Fruit fly (Drosophila melanogaster) whole organism, embryonic: Measurements from ENCODE around the gene Usp8.

ENCODE experiments used
- Asciz ChIP-seq: fragments of 200-800 bp; sonication (Bioruptor generic); optimal IDR thresholded peaks from 2 replicates; lab custom pipeline; 2017; ENCODE audit warnings: missing biosample characterization, mild to moderate bottlenecking, missing genetic modification characterization, missing genetic modification reagents
- B-H2 ChIP-seq: fragments of 200-800 bp; sonication (Bioruptor generic); optimal IDR thresholded peaks from 2 replicates; lab custom pipeline; 2018; ENCODE audit warnings: missing biosample characterization, mild to moderate bottlenecking, missing genetic modification characterization
- CG10267 ChIP-seq: fragments of 200-800 bp; sonication (Bioruptor generic); optimal IDR thresholded peaks from 2 replicates; lab custom pipeline; 2018; ENCODE audit warnings: missing biosample characterization, mild to moderate bottlenecking, missing genetic modification characterization, moderate library complexity
- CG11695 ChIP-seq: fragments of 200-800 bp; sonication (Bioruptor generic); IDR thresholded peaks from 3 replicates; pipeline ENCODE4 v1.3.6; 2022; ENCODE audit warnings: missing biosample characterization, missing genetic modification characterization
- CG12104 ChIP-seq: fragments of 200-800 bp; sonication (Bioruptor generic); optimal IDR thresholded peaks from 3 replicates; lab custom pipeline; 2016; ENCODE audit warnings: missing biosample characterization, missing genetic modification characterization
- CG12236 ChIP-seq: fragments of 200-800 bp; sonication (Bioruptor generic); optimal IDR thresholded peaks from 2 replicates; lab custom pipeline; 2016; ENCODE audit warnings: missing biosample characterization, missing genetic modification characterization
- CG1233 ChIP-seq: fragments of 200-800 bp; sonication (Bioruptor generic); optimal IDR thresholded peaks from 4 replicates; lab custom pipeline; 2018; ENCODE audit warnings: missing biosample characterization, mild to moderate bottlenecking, missing genetic modification characterization
- CG15514 ChIP-seq: fragments of 200-800 bp; sonication (Bioruptor generic); optimal IDR thresholded peaks from 3 replicates; lab custom pipeline; 2017; ENCODE audit warnings: missing biosample characterization, missing genetic modification characterization, mild to moderate bottlenecking, moderate library complexity, missing genetic modification reagents
- CG17328 ChIP-seq: fragments of 200-800 bp; sonication (Bioruptor generic); IDR thresholded peaks from 2 replicates; pipeline ENCODE4 v1.3.6; 2022; ENCODE audit warnings: missing biosample characterization, missing genetic modification characterization
- CG1832 ChIP-seq: fragments of 200-800 bp; sonication (Bioruptor generic); optimal IDR thresholded peaks from 2 replicates; lab custom pipeline; 2017; ENCODE audit warnings: missing biosample characterization, mild to moderate bottlenecking, missing genetic modification characterization, inconsistent platforms
- CG2889 ChIP-seq: fragments of 200-800 bp; sonication (Bioruptor generic); IDR thresholded peaks from 3 replicates; pipeline ENCODE4 v1.3.6; 2022; ENCODE audit warnings: missing biosample characterization, missing genetic modification characterization
- CG3163 ChIP-seq: fragments of 200-800 bp; sonication (Bioruptor generic); optimal IDR thresholded peaks from 3 replicates; lab custom pipeline; 2016; ENCODE audit warnings: missing biosample characterization, missing genetic modification characterization
- CG3281 ChIP-seq: fragments of 200-800 bp; sonication (Bioruptor generic); optimal IDR thresholded peaks from 3 replicates; lab custom pipeline; 2017; ENCODE audit warnings: missing biosample characterization, mild to moderate bottlenecking, missing genetic modification characterization
- CG33213 ChIP-seq: fragments of 200-800 bp; sonication (Bioruptor generic); optimal IDR thresholded peaks from 3 replicates; lab custom pipeline; 2016; ENCODE audit warnings: missing biosample characterization, missing genetic modification characterization
- CG4404 ChIP-seq: fragments of 200-800 bp; sonication (Bioruptor generic); IDR thresholded peaks from 2 replicates; pipeline ENCODE4 v1.3.6; 2022; ENCODE audit warnings: missing biosample characterization, missing genetic modification characterization
- CG5245 ChIP-seq: fragments of 200-800 bp; sonication (Bioruptor generic); optimal IDR thresholded peaks from 3 replicates; lab custom pipeline; 2016; ENCODE audit warnings: missing biosample characterization, missing genetic modification characterization
- CG6654 ChIP-seq: fragments of 200-800 bp; sonication (Bioruptor generic); optimal IDR thresholded peaks from 2 replicates; lab custom pipeline; 2017; ENCODE audit warnings: missing biosample characterization, mild to moderate bottlenecking, missing genetic modification characterization
- CG7357 ChIP-seq: fragments of 200-800 bp; sonication (Bioruptor generic); IDR thresholded peaks from 3 replicates; pipeline ENCODE4 v1.3.6; 2022; ENCODE audit warnings: missing biosample characterization, missing genetic modification characterization
- CG7556 ChIP-seq: fragments of 200-800 bp; sonication (Bioruptor generic); optimal IDR thresholded peaks from 2 replicates; lab custom pipeline; 2017; ENCODE audit warnings: missing biosample characterization, mild to moderate bottlenecking, missing genetic modification characterization
- CG7987 ChIP-seq: fragments of 200-800 bp; sonication (Bioruptor generic); optimal IDR thresholded peaks from 2 replicates; lab custom pipeline; 2018; ENCODE audit warnings: missing biosample characterization, mild to moderate bottlenecking, missing genetic modification characterization, moderate library complexity
- Dll ChIP-seq: fragments of 200-800 bp; sonication (Bioruptor generic); IDR thresholded peaks from 4 replicates; pipeline ENCODE4 v1.3.6; 2022; ENCODE audit warnings: missing biosample characterization, missing genetic modification characterization; ENCODE audit not compliant: partially characterized antibody
- Doc2 ChIP-seq: fragments of 200-800 bp; sonication (Bioruptor generic); IDR thresholded peaks from 2 replicates; pipeline ENCODE4 v1.3.6; 2022; ENCODE audit warnings: missing biosample characterization, missing genetic modification characterization
- Drgx ChIP-seq: fragments of 200-800 bp; sonication (Bioruptor generic); IDR thresholded peaks from 2 replicates; pipeline ENCODE4 v1.3.6; 2022; ENCODE audit warnings: missing biosample characterization, missing genetic modification characterization
- E2f1 ChIP-seq: fragments of 200-800 bp; sonication (Bioruptor generic); IDR thresholded peaks from 2 replicates; pipeline ENCODE4 v1.3.6; 2022; ENCODE audit warnings: missing biosample characterization, missing genetic modification characterization
- Eip74EF ChIP-seq, 2 experiments: fragments of 200-800 bp in 1 of 2; fragments of >200 bp in 1 of 2; sonication (Bioruptor generic) in 1 of 2; optimal IDR thresholded peaks; 2 replicates each; lab custom pipeline; 2017 to 2019; ENCODE audit warnings: missing biosample characterization in 2 of 2, missing genetic modification characterization in 2 of 2, mild to moderate bottlenecking in 1 of 2, moderate library complexity in 1 of 2
- Hr78 ChIP-seq, 2 experiments: fragments of 200-800 bp in 1 of 2; fragments of >200 bp in 1 of 2; sonication (Bioruptor generic) in 1 of 2; optimal IDR thresholded peaks; 2 replicates each; lab custom pipeline; 2017 to 2019; ENCODE audit warnings: missing biosample characterization in 2 of 2, missing genetic modification characterization in 2 of 2, mild to moderate bottlenecking in 1 of 2, moderate library complexity in 1 of 2
- Meics ChIP-seq: fragments of 200-800 bp; sonication (Bioruptor generic); optimal IDR thresholded peaks from 2 replicates; lab custom pipeline; 2017; ENCODE audit warnings: missing biosample characterization, mild to moderate bottlenecking, missing genetic modification characterization
- Mrtf ChIP-seq: fragments of 200-800 bp; sonication (Bioruptor generic); IDR thresholded peaks from 3 replicates; pipeline ENCODE4 v1.3.6; 2022; ENCODE audit warnings: missing biosample characterization, missing genetic modification characterization
- Oaz ChIP-seq: fragments of 200-800 bp; sonication (Bioruptor generic); IDR thresholded peaks from 2 replicates; pipeline ENCODE4 v1.3.6; 2022; ENCODE audit warnings: missing biosample characterization, missing genetic modification characterization
- Trl ChIP-seq, 3 experiments: fragments of >200 bp in 2 of 3; fragments of 200-800 bp in 1 of 3; sonication (Bioruptor generic) in 1 of 3; optimal IDR thresholded peaks; 2 replicates in 1 of 3; 3 replicates in 2 of 3; lab custom pipeline; 2016 to 2017; ENCODE audit warnings: missing biosample characterization in 1 of 3, missing genetic modification characterization in 1 of 3
- ac ChIP-seq: fragments of 200-800 bp; sonication (Bioruptor generic); optimal IDR thresholded peaks from 3 replicates; lab custom pipeline; 2017; ENCODE audit warnings: missing biosample characterization, mild to moderate bottlenecking, missing genetic modification characterization
- ase ChIP-seq: fragments of 200-800 bp; sonication (Bioruptor generic); IDR thresholded peaks from 3 replicates; pipeline ENCODE4 v1.3.6; 2022; ENCODE audit warnings: missing biosample characterization, missing genetic modification characterization
- ash1 ChIP-seq: fragments of 200-800 bp; sonication (Bioruptor generic); optimal IDR thresholded peaks from 2 replicates; lab custom pipeline; 2018; ENCODE audit warnings: missing biosample characterization, mild to moderate bottlenecking, missing genetic modification characterization
- bcd ChIP-seq: fragments of 200-800 bp; sonication (Bioruptor generic); optimal IDR thresholded peaks from 2 replicates; lab custom pipeline; 2017; ENCODE audit warnings: missing biosample characterization, mild to moderate bottlenecking, missing genetic modification characterization
- bsh ChIP-seq, 2 experiments: fragments of 200-800 bp; sonication (Bioruptor generic); optimal IDR thresholded peaks; 2 replicates each; lab custom pipeline; 2017 to 2018; ENCODE audit warnings: mild to moderate bottlenecking in 2 of 2, missing biosample characterization in 2 of 2, missing genetic modification characterization in 2 of 2, moderate library complexity in 1 of 2
- corto ChIP-seq: fragments of 200-800 bp; sonication (Bioruptor generic); optimal IDR thresholded peaks from 2 replicates; lab custom pipeline; 2016; ENCODE audit warnings: missing biosample characterization, mild to moderate bottlenecking, missing genetic modification characterization, moderate library complexity
- eyg ChIP-seq: fragments of 200-800 bp; sonication (Bioruptor generic); optimal IDR thresholded peaks from 3 replicates; lab custom pipeline; 2016; ENCODE audit warnings: missing biosample characterization, missing genetic modification characterization
- hkb ChIP-seq, 2 experiments: fragments of 200-800 bp in 1 of 2; fragments of >200 bp in 1 of 2; sonication (Bioruptor generic) in 1 of 2; IDR thresholded peaks in 1 of 2; optimal IDR thresholded peaks in 1 of 2; 2 replicates each; pipeline versions ENCODE4 v1.3.6 to Lab custom; 2017 to 2022; ENCODE audit warnings: missing biosample characterization in 1 of 2, missing genetic modification characterization in 1 of 2
- jing ChIP-seq: fragments of 200-800 bp; sonication (Bioruptor generic); optimal IDR thresholded peaks from 2 replicates; lab custom pipeline; 2018; ENCODE audit warnings: missing biosample characterization, mild to moderate bottlenecking, missing genetic modification characterization
- kah ChIP-seq: fragments of 200-800 bp; sonication (Bioruptor generic); optimal IDR thresholded peaks from 2 replicates; lab custom pipeline; 2018; ENCODE audit warnings: missing biosample characterization, mild to moderate bottlenecking, missing genetic modification characterization
- lbe ChIP-seq: fragments of 200-800 bp; sonication (Bioruptor generic); optimal IDR thresholded peaks from 2 replicates; lab custom pipeline; 2016; ENCODE audit warnings: missing biosample characterization, mild to moderate bottlenecking, missing genetic modification characterization
- mirr ChIP-seq: fragments of 200-800 bp; sonication (Bioruptor generic); optimal IDR thresholded peaks from 3 replicates; lab custom pipeline; 2018; ENCODE audit warnings: missing biosample characterization, mild to moderate bottlenecking, missing genetic modification characterization
- pfk ChIP-seq: fragments of 200-800 bp; sonication (Bioruptor generic); optimal IDR thresholded peaks from 2 replicates; lab custom pipeline; 2018; ENCODE audit warnings: missing biosample characterization, mild to moderate bottlenecking, missing genetic modification characterization, moderate library complexity
- schlank ChIP-seq: fragments of 200-800 bp; sonication (Bioruptor generic); optimal IDR thresholded peaks from 2 replicates; lab custom pipeline; 2018; ENCODE audit warnings: missing biosample characterization, mild to moderate bottlenecking, missing genetic modification characterization
- sna ChIP-seq: fragments of 200-800 bp; sonication (Bioruptor generic); IDR thresholded peaks from 2 replicates; pipeline ENCODE4 v1.3.6; 2022; ENCODE audit warnings: missing biosample characterization, missing genetic modification characterization; ENCODE audit not compliant: partially characterized antibody
- sob ChIP-seq: fragments of 200-800 bp; sonication (Bioruptor generic); IDR thresholded peaks from 2 replicates; pipeline ENCODE4 v1.3.6; 2022; ENCODE audit warnings: missing biosample characterization, missing genetic modification characterization
- tx ChIP-seq: fragments of 200-800 bp; sonication (Bioruptor generic); optimal IDR thresholded peaks from 2 replicates; lab custom pipeline; 2016; ENCODE audit warnings: missing biosample characterization, missing genetic modification characterization
- yki ChIP-seq: fragments of >200 bp; optimal IDR thresholded peaks from 3 replicates; lab custom pipeline; 2018
- z ChIP-seq: fragments of 200-800 bp; sonication (Bioruptor generic); IDR thresholded peaks from 3 replicates; pipeline ENCODE4 v1.3.6; 2022; ENCODE audit warnings: missing biosample characterization, missing genetic modification characterization

Usp8 gene

DNA sequence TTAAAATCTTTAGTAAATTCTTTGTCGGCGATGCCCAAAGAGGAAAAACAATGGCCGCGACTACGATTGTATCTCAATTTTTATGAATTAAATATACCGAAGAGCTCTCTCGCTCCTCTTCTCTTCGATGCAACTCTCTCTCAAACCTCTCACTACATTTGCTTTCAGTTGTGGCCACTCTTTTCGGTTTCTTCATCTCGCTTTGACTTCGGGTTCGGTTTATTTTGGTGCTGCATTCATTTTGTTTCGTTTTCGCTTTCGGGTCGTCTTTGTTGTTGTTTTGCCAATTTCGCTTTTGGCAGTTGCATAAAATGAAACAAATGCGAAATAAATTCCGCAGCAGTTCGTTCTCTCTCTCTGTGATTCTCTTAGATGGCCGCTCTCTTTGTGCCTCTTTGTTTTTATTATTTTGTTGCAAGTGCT is 18.8 kb downstream of the Usp8 start:
- TF ChIP-seq CG1233 (no peak), CG15514 (GFP tag; lab: Kevin White, UChicago) (no peak), B-H2 (GFP tag; lab: Kevin White, UChicago) (no peak), CG1832 (no peak), Oaz (no peak), CG12104 (GFP tag; lab: Kevin White, UChicago) (no peak), lbe (GFP tag; lab: Kevin White, UChicago) (peak; percentile 72), CG6654 (GFP tag; lab: Kevin White, UChicago) (no peak), yki (lab: Kevin White, UChicago) (peak; percentile 51), corto (peak; percentile 76), CG3163 (GFP tag; lab: Kevin White, UChicago) (peak; percentile 85), z (GFP tag; lab: Robert Waterston, UW) (no peak), bsh (GFP tag; optimal IDR thresholded peaks at IDR 0.05; lab: Kevin White, UChicago) (peak in 1 of 2 experiments; percentile 96), sob (GFP tag; lab: Robert Waterston, UW) (no peak), Eip74EF (GFP tag; optimal IDR thresholded peaks at IDR 0.05; lab: Kevin White, UChicago) (no peak), CG10267 (tag; lab: Kevin White, UChicago) (no peak), ac (GFP tag; lab: Kevin White, UChicago) (no peak), CG4404 (GFP tag; lab: Robert Waterston, UW) (no peak), CG7357 (GFP tag; lab: Robert Waterston, UW) (no peak), Asciz (no peak), Doc2 (no peak), bcd (GFP tag; lab: Kevin White, UChicago) (no peak), CG2889 (GFP tag; lab: Robert Waterston, UW) (no peak), Drgx (GFP tag; lab: Robert Waterston, UW) (peak; percentile 89), Meics (GFP tag; lab: Kevin White, UChicago) (no peak), CG11695 (GFP tag; lab: Robert Waterston, UW) (no peak), schlank (no peak), ash1 (GFP tag; lab: Kevin White, UChicago) (no peak), eyg (no peak), mirr (GFP tag; lab: Kevin White, UChicago) (no peak), CG7987 (no peak), Mrtf (GFP tag; lab: Robert Waterston, UW) (no peak), E2f1 (no peak), pfk (GFP tag; lab: Kevin White, UChicago) (no peak), jing (GFP tag; lab: Kevin White, UChicago) (no peak), tx (GFP tag; lab: Kevin White, UChicago) (no peak), CG33213 (GFP tag; lab: Kevin White, UChicago) (no peak), CG7556 (GFP tag; lab: Kevin White, UChicago) (no peak), kah (GFP tag; lab: Kevin White, UChicago) (no peak), sna (GFP tag; lab: Robert Waterston, UW) (peak; percentile 23; the same call in 1 of the 2 replicates), Dll (GFP tag; lab: Robert Waterston, UW) (peak; percentile 38; the same call in 1 of the 4 replicates), hkb (optimal IDR thresholded peaks at IDR 0.05; lab: Kevin White, UChicago) (no peak), hkb (GFP tag; IDR thresholded peaks at IDR 0.05; lab: Robert Waterston, UW) (no peak; the same call in 1 of the 2 replicates), CG5245 (GFP tag; lab: Kevin White, UChicago) (no peak), CG3281 (no peak), CG17328 (no peak), CG12236 (no peak), Hr78 (GFP tag; optimal IDR thresholded peaks at IDR 0.05; lab: Kevin White, UChicago) (no peak), Trl (optimal IDR thresholded peaks at IDR 0.05; lab: Kevin White, UChicago) (peak; percentile 73 to 79), Trl (GFP tag; optimal IDR thresholded peaks at IDR 0.05; lab: Kevin White, UChicago) (no peak), ase (GFP tag; lab: Robert Waterston, UW) (no peak)
